Worm (Caenorhabditis elegans) whole organism, L4 larva: ENCODE data around the gene F47D12.6.

ENCODE experiments used
- F10B5.3 ChIP-seq: sonication (generic microtip); optimal IDR thresholded peaks from 2 replicates; lab custom pipeline; 2016; ENCODE audit warnings: mild to moderate bottlenecking, missing genetic modification characterization, missing compliant biosample characterization
- F26F4.8 ChIP-seq: fragments of 200-800 bp; sonication (Bioruptor generic); conservative IDR thresholded peaks from 2 replicates; pipeline ENCODE4 v1.3.6; 2022; ENCODE audit warnings: missing genetic modification characterization, missing compliant biosample characterization
- F37D6.2 ChIP-seq: sonication (generic microtip); optimal IDR thresholded peaks from 2 replicates; lab custom pipeline; 2016; ENCODE audit warnings: mild to moderate bottlenecking, missing genetic modification characterization, missing compliant biosample characterization
- T26A8.4 ChIP-seq: fragments of 200-800 bp; sonication (Bioruptor generic); IDR thresholded peaks from 2 replicates; pipeline ENCODE4 v1.3.6; 2022; ENCODE audit warnings: missing genetic modification characterization, missing compliant biosample characterization
- Y48G9A.11 ChIP-seq: fragments of 200-800 bp; sonication (Bioruptor generic); IDR thresholded peaks from 2 replicates; pipeline ENCODE4 v1.3.6; 2022; ENCODE audit warnings: missing genetic modification reagents, missing genetic modification characterization, missing compliant biosample characterization
- Y5F2A.4 ChIP-seq: fragments of 200-800 bp; sonication (Bioruptor generic); optimal IDR thresholded peaks from 2 replicates; lab custom pipeline; 2018; ENCODE audit warnings: mild to moderate bottlenecking, missing genetic modification characterization, missing compliant biosample characterization
- Y75B8A.6 ChIP-seq: fragments of 200-800 bp; sonication (Bioruptor generic); IDR thresholded peaks from 2 replicates; pipeline ENCODE4 v1.3.6; 2022; ENCODE audit warnings: missing genetic modification reagents, missing genetic modification characterization, missing compliant biosample characterization
- aly-2 ChIP-seq: sonication (generic microtip); optimal IDR thresholded peaks from 2 replicates; lab custom pipeline; 2018; ENCODE audit warnings: missing biosample characterization, missing genetic modification characterization
- ama-1 ChIP-seq: fragments of 150-350 bp; optimal IDR thresholded peaks from 2 replicates; lab custom pipeline; 2014; ENCODE audit warnings: inconsistent platforms, mixed read lengths
- ceh-20 ChIP-seq: fragments of 200-800 bp; sonication (Bioruptor generic); IDR thresholded peaks from 2 replicates; pipeline ENCODE4 v1.3.6; 2022; ENCODE audit warnings: missing genetic modification reagents, missing genetic modification characterization, missing compliant biosample characterization
- ceh-32 ChIP-seq: sonication (generic microtip); optimal IDR thresholded peaks from 2 replicates; lab custom pipeline; 2016; ENCODE audit warnings: mild to moderate bottlenecking, missing genetic modification characterization, missing compliant biosample characterization; ENCODE audit not compliant: poor library complexity
- ceh-44 ChIP-seq: fragments of 200-800 bp; sonication (Bioruptor generic); IDR thresholded peaks from 2 replicates; pipeline ENCODE4 v1.3.6; 2022; ENCODE audit warnings: missing genetic modification reagents, missing genetic modification characterization, missing compliant biosample characterization
- ceh-62 ChIP-seq: sonication (generic microtip); optimal IDR thresholded peaks from 2 replicates; lab custom pipeline; 2017; ENCODE audit warnings: missing biosample characterization, missing genetic modification characterization
- ctbp-1 ChIP-seq: fragments of 200-800 bp; sonication (Bioruptor generic); IDR thresholded peaks from 2 replicates; pipeline ENCODE4 v1.3.6; 2022; ENCODE audit warnings: missing genetic modification reagents, missing genetic modification characterization, missing compliant biosample characterization
- daf-12 ChIP-seq: fragments of 150-350 bp; optimal IDR thresholded peaks from 2 replicates; lab custom pipeline; 2014; ENCODE audit warnings: missing biosample characterization, missing genetic modification reagents, missing genetic modification characterization
- daf-16 ChIP-seq, 3 experiments: sonication (generic microtip); optimal IDR thresholded peaks; 2 replicates each; lab custom pipeline; 2016 to 2017; ENCODE audit warnings: missing genetic modification characterization in 3 of 3, missing genetic modification reagents in 3 of 3, mild to moderate bottlenecking in 2 of 3, missing compliant biosample characterization in 2 of 3, missing biosample characterization in 1 of 3, moderate library complexity in 1 of 3
- daf-8 ChIP-seq: fragments of 200-800 bp; sonication (Bioruptor generic); IDR thresholded peaks from 2 replicates; pipeline ENCODE4 v1.3.6; 2022; ENCODE audit warnings: missing genetic modification characterization, missing compliant biosample characterization
- dmd-6 ChIP-seq: fragments of 200-800 bp; sonication (Bioruptor generic); IDR thresholded peaks from 2 replicates; pipeline ENCODE4 v1.3.6; 2022; ENCODE audit warnings: missing genetic modification reagents, missing genetic modification characterization, missing compliant biosample characterization
- dmd-8 ChIP-seq: fragments of 200-800 bp; sonication (Bioruptor generic); IDR thresholded peaks from 2 replicates; pipeline ENCODE4 v1.3.6; 2022; ENCODE audit warnings: missing genetic modification characterization, missing compliant biosample characterization
- dpl-1 ChIP-seq: fragments of 150-350 bp; optimal IDR thresholded peaks from 2 replicates; lab custom pipeline; 2014; ENCODE audit warnings: missing biosample characterization, missing genetic modification reagents, missing genetic modification characterization
- dve-1 ChIP-seq: sonication (generic microtip); optimal IDR thresholded peaks from 2 replicates; lab custom pipeline; 2017; ENCODE audit warnings: antibody characterized with exemption, mild to moderate bottlenecking, missing genetic modification characterization, missing compliant biosample characterization; ENCODE audit not compliant: insufficient read depth
- egl-43 ChIP-seq: fragments of 200-800 bp; sonication (Bioruptor generic); IDR thresholded peaks from 2 replicates; pipeline ENCODE4 v1.3.6; 2022; ENCODE audit warnings: missing genetic modification reagents, missing genetic modification characterization, missing compliant biosample characterization
- fos-1 ChIP-seq: fragments of 150-350 bp; optimal IDR thresholded peaks from 2 replicates; lab custom pipeline; 2014; ENCODE audit warnings: missing biosample characterization, missing genetic modification characterization
- gei-8 ChIP-seq: fragments of 200-800 bp; sonication (Bioruptor generic); optimal IDR thresholded peaks from 2 replicates; lab custom pipeline; 2018; ENCODE audit warnings: mild to moderate bottlenecking, missing genetic modification characterization, missing compliant biosample characterization
- hmg-1.1 ChIP-seq: fragments of 200-800 bp; sonication (Bioruptor generic); IDR thresholded peaks from 2 replicates; pipeline ENCODE4 v1.3.6; 2022; ENCODE audit warnings: missing genetic modification reagents, missing genetic modification characterization, missing compliant biosample characterization
- lin-1 ChIP-seq: fragments of 200-800 bp; sonication (Bioruptor generic); IDR thresholded peaks from 2 replicates; pipeline ENCODE4 v1.3.6; 2022; ENCODE audit warnings: missing genetic modification reagents, missing genetic modification characterization, missing compliant biosample characterization
- lin-13 ChIP-seq: fragments of 150-350 bp; optimal IDR thresholded peaks from 2 replicates; lab custom pipeline; 2014; ENCODE audit warnings: missing biosample characterization, missing genetic modification reagents, missing genetic modification characterization
- lin-29 ChIP-seq: fragments of 200-800 bp; sonication (Bioruptor generic); IDR thresholded peaks from 2 replicates; pipeline ENCODE4 v1.3.6; 2022; ENCODE audit warnings: missing genetic modification reagents, missing genetic modification characterization, missing compliant biosample characterization
- lin-38 ChIP-seq: fragments of 200-800 bp; sonication (Bioruptor generic); IDR thresholded peaks from 2 replicates; pipeline ENCODE4 v1.3.6; 2022; ENCODE audit warnings: missing genetic modification reagents, missing genetic modification characterization, missing compliant biosample characterization
- mdt-29 ChIP-seq: fragments of 200-800 bp; sonication (Bioruptor generic); IDR thresholded peaks from 2 replicates; pipeline ENCODE4 v1.3.6; 2022; ENCODE audit warnings: missing genetic modification reagents, missing genetic modification characterization, missing compliant biosample characterization
- mep-1 ChIP-seq: fragments of 150-350 bp; sonication (generic microtip); optimal IDR thresholded peaks from 3 replicates; lab custom pipeline; 2014; ENCODE audit warnings: missing biosample characterization, missing genetic modification characterization
- mxl-3 ChIP-seq: fragments of 200-800 bp; sonication (Bioruptor generic); optimal IDR thresholded peaks from 2 replicates; lab custom pipeline; 2018; ENCODE audit warnings: mild to moderate bottlenecking, missing genetic modification characterization, missing compliant biosample characterization
- nhr-10 ChIP-seq: fragments of 150-350 bp; optimal IDR thresholded peaks from 2 replicates; lab custom pipeline; 2014; ENCODE audit warnings: missing biosample characterization, missing genetic modification characterization
- nhr-102 ChIP-seq: sonication (generic microtip); optimal IDR thresholded peaks from 2 replicates; lab custom pipeline; 2016; ENCODE audit warnings: mild to moderate bottlenecking, missing genetic modification characterization, moderate library complexity, missing compliant biosample characterization
- nhr-11 ChIP-seq: fragments of 150-350 bp; optimal IDR thresholded peaks from 2 replicates; lab custom pipeline; 2014; ENCODE audit warnings: missing biosample characterization, missing genetic modification characterization
- nhr-111 ChIP-seq: fragments of 200-800 bp; sonication (Bioruptor generic); optimal IDR thresholded peaks from 2 replicates; lab custom pipeline; 2018; ENCODE audit warnings: mild to moderate bottlenecking, missing genetic modification characterization, missing compliant biosample characterization
- nhr-237 ChIP-seq: sonication (generic microtip); optimal IDR thresholded peaks from 2 replicates; lab custom pipeline; 2017; ENCODE audit warnings: missing biosample characterization, missing genetic modification characterization
- nhr-28 ChIP-seq: fragments of 150-350 bp; optimal IDR thresholded peaks from 2 replicates; lab custom pipeline; 2014; ENCODE audit warnings: missing biosample characterization, missing genetic modification characterization
- php-3 ChIP-seq: fragments of 200-800 bp; sonication (Bioruptor generic); IDR thresholded peaks from 2 replicates; pipeline ENCODE4 v1.3.6; 2022; ENCODE audit warnings: missing genetic modification reagents, missing genetic modification characterization, missing compliant biosample characterization
- saeg-2 ChIP-seq: fragments of 200-800 bp; sonication (Bioruptor generic); IDR thresholded peaks from 2 replicates; pipeline ENCODE4 v1.3.6; 2022; ENCODE audit warnings: missing genetic modification reagents, missing genetic modification characterization, missing compliant biosample characterization
- snpc-4 ChIP-seq: fragments of 150-350 bp; optimal IDR thresholded peaks from 2 replicates; lab custom pipeline; 2014; ENCODE audit warnings: missing biosample characterization, missing genetic modification characterization
- spr-3 ChIP-seq: fragments of 200-800 bp; sonication (Bioruptor generic); optimal IDR thresholded peaks from 2 replicates; lab custom pipeline; 2018; ENCODE audit warnings: mild to moderate bottlenecking, missing genetic modification characterization, missing compliant biosample characterization
- tra-1 ChIP-seq: fragments of 200-800 bp; sonication (Bioruptor generic); IDR thresholded peaks from 2 replicates; pipeline ENCODE4 v1.3.6; 2022; ENCODE audit warnings: missing genetic modification reagents, missing genetic modification characterization, missing compliant biosample characterization
- unc-130 ChIP-seq: sonication (generic microtip); optimal IDR thresholded peaks from 2 replicates; lab custom pipeline; 2016; ENCODE audit warnings: missing genetic modification reagents, missing genetic modification characterization, missing compliant biosample characterization
- vab-7 ChIP-seq: fragments of 200-800 bp; sonication (Bioruptor generic); IDR thresholded peaks from 2 replicates; pipeline ENCODE4 v1.3.6; 2022; ENCODE audit warnings: missing genetic modification reagents, missing genetic modification characterization, missing compliant biosample characterization
- zfp-2 ChIP-seq: sonication (generic microtip); optimal IDR thresholded peaks from 2 replicates; lab custom pipeline; 2016; ENCODE audit warnings: mild to moderate bottlenecking, missing genetic modification characterization, missing compliant biosample characterization
- zip-2 ChIP-seq: fragments of 150-350 bp; optimal IDR thresholded peaks from 2 replicates; lab custom pipeline; 2014; ENCODE audit warnings: missing biosample characterization, missing genetic modification characterization
- ztf-11 ChIP-seq: fragments of 150-350 bp; optimal IDR thresholded peaks from 2 replicates; lab custom pipeline; 2014; ENCODE audit warnings: missing biosample characterization, missing genetic modification characterization

F47D12.6 gene

DNA sequence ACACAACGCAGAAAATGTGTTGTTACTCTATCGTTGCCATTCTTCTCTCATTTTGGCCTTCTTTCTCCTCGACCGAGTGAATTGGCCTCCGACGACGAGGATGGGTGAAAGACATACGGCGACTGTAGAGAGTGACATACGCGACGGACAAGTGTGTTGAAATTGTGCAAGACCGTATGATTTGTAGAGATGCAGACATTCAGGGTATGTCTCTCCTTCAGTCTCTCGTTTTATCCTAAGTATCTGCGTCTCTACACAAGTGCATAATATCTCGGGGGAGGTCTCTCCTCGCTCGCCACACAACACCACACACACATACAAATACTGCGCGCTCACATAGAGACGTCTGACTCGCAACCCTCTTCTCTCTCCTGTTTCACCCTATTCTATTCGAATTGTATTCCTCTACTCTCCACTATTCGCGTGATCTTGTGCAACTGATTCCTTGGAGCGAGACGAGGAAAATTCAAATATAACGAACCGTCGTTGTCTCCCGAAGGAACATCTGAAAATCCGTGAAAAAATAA is 7.0 kb downstream of the F47D12.6 start, which contains the start of gene hmg-1.2 (continued):
- no peak for TF ChIP-seq lin-29 (GFP tag; lab: Robert Waterston, UW)
- TF ChIP-seq mdt-29 = no peak
- TF ChIP-seq ctbp-1 (GFP tag; lab: Robert Waterston, UW) = peak; percentile 63; the same call in 1 of the 2 replicates
- peak; percentile 58 for TF ChIP-seq F10B5.3
- TF ChIP-seq nhr-10 (tag; lab: Kevin White, UChicago) = peak; percentile 75
- no peak for TF ChIP-seq F26F4.8
- TF ChIP-seq nhr-102 (tag; lab: Kevin White, UChicago) = peak; percentile 43
- no peak for TF ChIP-seq daf-12 (tag; lab: Kevin White, UChicago)
- TF ChIP-seq tra-1 (GFP tag; lab: Robert Waterston, UW) = 0 out of 2 replicates have a peak, but pooled peaks have one; percentile 58
- TF ChIP-seq ceh-62 (tag; lab: Kevin White, UChicago) = no peak
- peak; percentile 84 for TF ChIP-seq mep-1
- TF ChIP-seq ztf-11 (tag; lab: Kevin White, UChicago) = no peak
- TF ChIP-seq lin-38 (GFP tag; lab: Robert Waterston, UW) = peak; percentile 52
- TF ChIP-seq F37D6.2 (tag; lab: Kevin White, UChicago) = peak; percentile 61
- peak; percentile 30 for TF ChIP-seq gei-8 (GFP tag; lab: Kevin White, UChicago)
- TF ChIP-seq snpc-4 (tag; lab: Kevin White, UChicago) = no peak
- no peak for TF ChIP-seq ceh-44 (GFP tag; lab: Robert Waterston, UW)
- TF ChIP-seq ceh-32 (tag; lab: Kevin White, UChicago) = no peak
- TF ChIP-seq nhr-28 (tag; lab: Kevin White, UChicago) = peak; percentile 88
- TF ChIP-seq zip-2 (tag; lab: Kevin White, UChicago) = no peak
- TF ChIP-seq fos-1 (tag; lab: Kevin White, UChicago) = no peak
- peak; percentile 92 for TF ChIP-seq hmg-1.1 (GFP tag; lab: Robert Waterston, UW)
- peak; percentile 56 for TF ChIP-seq lin-13 (GFP tag; lab: Kevin White, UChicago)
- peak; percentile 66 for TF ChIP-seq dmd-6 (GFP tag; lab: Robert Waterston, UW)
- TF ChIP-seq daf-16 (GFP tag; optimal IDR thresholded peaks at IDR 0.05; lab: Kevin White, UChicago) = peak; percentile 66 to 81
- peak; percentile 67 for TF ChIP-seq daf-16 (tag; optimal IDR thresholded peaks at IDR 0.05; lab: Kevin White, UChicago)
- peak; percentile 84 for TF ChIP-seq dve-1 (tag; lab: Kevin White, UChicago)
- 0 out of 2 replicates have a peak, but pooled peaks have one; percentile 44 for TF ChIP-seq ceh-20 (GFP tag; lab: Robert Waterston, UW)
- TF ChIP-seq php-3 (GFP tag; lab: Robert Waterston, UW) = 0 out of 2 replicates have a peak, but pooled peaks have one; percentile 11
- TF ChIP-seq mxl-3 (GFP tag; lab: Kevin White, UChicago) = peak; percentile 74
- TF ChIP-seq daf-8 = no peak
- no peak for TF ChIP-seq saeg-2 (GFP tag; lab: Robert Waterston, UW)
- no peak for TF ChIP-seq nhr-237 (tag; lab: Kevin White, UChicago)
- TF ChIP-seq zfp-2 (tag; lab: Kevin White, UChicago) = no peak
- no peak for TF ChIP-seq aly-2 (tag; lab: Kevin White, UChicago)
- peak; percentile 62 for TF ChIP-seq dpl-1 (GFP tag; lab: Kevin White, UChicago)
- peak; percentile 64; the same call in 1 of the 2 replicates for TF ChIP-seq dmd-8 (GFP tag; lab: Robert Waterston, UW)
- peak; percentile 77 for TF ChIP-seq nhr-11 (tag; lab: Kevin White, UChicago)

DNA sequence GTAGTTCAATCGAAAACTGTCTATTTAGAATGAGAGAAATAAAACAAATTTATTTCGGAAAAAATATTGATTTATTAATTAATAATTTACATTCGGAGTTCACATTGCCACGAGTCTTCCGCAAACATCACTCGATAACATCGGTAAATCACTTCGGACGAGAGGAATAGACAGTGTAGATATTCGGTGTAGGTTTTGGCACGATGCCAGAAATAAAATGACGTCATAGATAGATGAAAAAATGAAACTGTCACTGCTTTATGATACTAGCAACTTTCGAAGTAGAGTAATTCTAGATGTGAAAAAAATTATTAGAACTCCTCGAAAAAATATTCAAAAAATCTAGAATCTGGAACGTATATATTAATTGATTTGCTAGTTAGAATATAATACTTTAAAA is 7.6 kb downstream of the F47D12.6 start:
- no peak for TF ChIP-seq Y75B8A.6 (GFP tag; lab: Robert Waterston, UW)
- no peak for TF ChIP-seq nhr-111 (GFP tag; lab: Kevin White, UChicago)
- no peak for TF ChIP-seq egl-43 (GFP tag; lab: Robert Waterston, UW)
- TF ChIP-seq spr-3 (GFP tag; lab: Kevin White, UChicago) = no peak
- no peak for TF ChIP-seq lin-1 (GFP tag; lab: Robert Waterston, UW)
- TF ChIP-seq tra-1 (GFP tag; lab: Robert Waterston, UW) = no peak
- no peak for TF ChIP-seq vab-7
- no peak for TF ChIP-seq Y5F2A.4 (GFP tag; lab: Kevin White, UChicago)
- no peak for TF ChIP-seq daf-8
- TF ChIP-seq nhr-10 (tag; lab: Kevin White, UChicago) = no peak
- no peak for TF ChIP-seq F37D6.2 (tag; lab: Kevin White, UChicago)
- no peak for TF ChIP-seq T26A8.4 (GFP tag; lab: Robert Waterston, UW)
- no peak for TF ChIP-seq Y48G9A.11 (GFP tag; lab: Robert Waterston, UW)
- no peak for TF ChIP-seq unc-130
- no peak for TF ChIP-seq aly-2 (tag; lab: Kevin White, UChicago)
- TF ChIP-seq fos-1 (tag; lab: Kevin White, UChicago) = no peak
- TF ChIP-seq ama-1 = no peak
- TF ChIP-seq zfp-2 (tag; lab: Kevin White, UChicago) = no peak
